Fruit fly (Drosophila melanogaster) whole organism, adult: ENCODE data around the gene CG14234.

Experiments
- CG14711 ChIP-seq: fragments of 200-800 bp; sonication (Bioruptor generic); optimal IDR thresholded peaks from 2 replicates; lab custom pipeline; 2018; ENCODE audit warnings: missing biosample characterization, mild to moderate bottlenecking, missing genetic modification characterization, moderate library complexity
- Crg-1 ChIP-seq: fragments of 200-800 bp; sonication (Bioruptor generic); optimal IDR thresholded peaks from 2 replicates; lab custom pipeline; 2016; ENCODE audit warnings: missing biosample characterization, missing genetic modification characterization
- cic ChIP-seq: fragments of 200-800 bp; sonication (Bioruptor generic); optimal IDR thresholded peaks from 2 replicates; lab custom pipeline; 2017; ENCODE audit warnings: missing biosample characterization, mild to moderate bottlenecking, missing genetic modification characterization, moderate library complexity

- TF ChIP-seq CG14711 (tag; lab: Kevin White, UChicago) (no peak), Crg-1 (GFP tag; lab: Kevin White, UChicago) (no peak), cic (GFP tag; lab: Kevin White, UChicago) (no peak)
Measured at dm6 chrX:19717988-19718973, 17.1 kb upstream of the CG14234 start, which contains the start of gene CG12531.
